Worm (Caenorhabditis elegans) whole organism, L3 larva: ENCODE measurements around the gene hmg-5.

Experiments
- ama-1 ChIP-seq: fragments of 150-350 bp; optimal IDR thresholded peaks from 2 replicates; lab custom pipeline; 2018
- ceh-82 ChIP-seq: fragments of 150-350 bp; optimal IDR thresholded peaks from 2 replicates; lab custom pipeline; 2014; ENCODE audit warnings: missing biosample characterization, missing genetic modification characterization
- elt-1 ChIP-seq: fragments of 150-350 bp; optimal IDR thresholded peaks from 2 replicates; lab custom pipeline; 2014; ENCODE audit warnings: missing biosample characterization, missing genetic modification characterization
- nfya-1 ChIP-seq: sonication (generic microtip); optimal IDR thresholded peaks from 2 replicates; lab custom pipeline; 2017; ENCODE audit warnings: missing genetic modification characterization, mild to moderate bottlenecking, missing compliant biosample characterization, antibody characterized with exemption, moderate library complexity; ENCODE audit not compliant: insufficient read depth
- nhr-11 ChIP-seq: fragments of 150-350 bp; optimal IDR thresholded peaks from 2 replicates; lab custom pipeline; 2014; ENCODE audit warnings: missing biosample characterization, missing genetic modification characterization
- nhr-25 ChIP-seq: sonication (generic microtip); optimal IDR thresholded peaks from 2 replicates; lab custom pipeline; 2017; ENCODE audit warnings: missing biosample characterization, missing genetic modification characterization
- nhr-77 ChIP-seq: fragments of 150-350 bp; optimal IDR thresholded peaks from 2 replicates; lab custom pipeline; 2014; ENCODE audit warnings: missing biosample characterization, missing genetic modification characterization
- skn-1 ChIP-seq: fragments of 150-350 bp; optimal IDR thresholded peaks from 2 replicates; lab custom pipeline; 2014; ENCODE audit warnings: missing biosample characterization, missing genetic modification characterization
- snpc-4 ChIP-seq: fragments of 150-350 bp; optimal IDR thresholded peaks from 2 replicates; lab custom pipeline; 2014; ENCODE audit warnings: missing biosample characterization, missing genetic modification characterization
- unc-39 ChIP-seq: sonication (generic microtip); optimal IDR thresholded peaks from 4 replicates; lab custom pipeline; 2017; ENCODE audit warnings: missing biosample characterization, missing genetic modification characterization

ce11 chrIV:7661569-7661968, 15.6 kb upstream of the hmg-5 start:
- TF ChIP-seq skn-1 (tag; lab: Kevin White, UChicago) (no peak), elt-1 (tag; lab: Kevin White, UChicago) (no peak), ama-1 (no peak), snpc-4 (tag; lab: Kevin White, UChicago) (no peak), ceh-82 (tag; lab: Kevin White, UChicago) (no peak), unc-39 (tag; lab: Kevin White, UChicago) (no peak), nhr-77 (tag; lab: Kevin White, UChicago) (no peak), nhr-25 (tag; lab: Kevin White, UChicago) (no peak), nfya-1 (tag; lab: Kevin White, UChicago) (no peak), nhr-11 (no peak)
